Fruit fly (Drosophila melanogaster): ENCODE data around the gene CG5245.

CG5245 gene

dm6 chr3R:12443769-12444168 is 14.4 kb downstream of the CG5245 start (continued):
- TF ChIP-seq CG10267 (tag; optimal IDR thresholded peaks at IDR 0.05) (no peak), CG13894 (tag; optimal IDR thresholded peaks at IDR 0.05) (peak; percentile 30), gro (GFP tag; optimal IDR thresholded peaks at IDR 0.05) (no peak), nau (GFP tag; optimal IDR thresholded peaks at IDR 0.05) (no peak), CoRest (tag; optimal IDR thresholded peaks at IDR 0.05) (no peak), Bgb (GFP tag; IDR thresholded peaks at IDR 0.05; ENCODE audit: partially characterized antibody) (peak; percentile 20; the same call in 1 of the 2 replicates), Spps (tag; optimal IDR thresholded peaks at IDR 0.05) (no peak), ATbp (GFP tag; optimal IDR thresholded peaks at IDR 0.05) (no peak), Dip2 (GFP tag; IDR thresholded peaks at IDR 0.05) (no peak), B-H2 (GFP tag; optimal IDR thresholded peaks at IDR 0.05) (peak; percentile 49), CG31365 (tag; optimal IDR thresholded peaks at IDR 0.05) (no peak), Asciz (GFP tag; optimal IDR thresholded peaks at IDR 0.05) (no peak), esg (GFP tag; conservative IDR thresholded peaks at IDR 0.05) (no peak), slp2 (GFP tag; optimal IDR thresholded peaks at IDR 0.05) (no peak), GATAe (GFP tag; conservative IDR thresholded peaks at IDR 0.05) (0 out of 2 replicates have a peak, but pooled peaks have one; percentile 29), CG30020 (tag; optimal IDR thresholded peaks at IDR 0.05) (no peak), CG4328 (GFP tag; optimal IDR thresholded peaks at IDR 0.05) (no peak), Ets97D (GFP tag; optimal IDR thresholded peaks at IDR 0.05) (no peak), ewg (GFP tag; optimal IDR thresholded peaks at IDR 0.05) (no peak), CG13287 (GFP tag; IDR thresholded peaks at IDR 0.05; ENCODE audit: partially characterized antibody) (peak; percentile 14; the same call in 1 of the 2 replicates), CG15696 (tag; optimal IDR thresholded peaks at IDR 0.05) (no peak), Fer3 (tag; optimal IDR thresholded peaks at IDR 0.05) (no peak), toy (GFP tag; IDR thresholded peaks at IDR 0.05) (no peak), h (optimal IDR thresholded peaks at IDR 0.05) (no peak), CG7271 (tag; optimal IDR thresholded peaks at IDR 0.05) (no peak), gem (tag; optimal IDR thresholded peaks at IDR 0.05) (no peak), Elba2 (GFP tag; optimal IDR thresholded peaks at IDR 0.05) (no peak), chinmo (GFP tag; IDR thresholded peaks at IDR 0.05; ENCODE audit: partially characterized antibody) (peak; percentile 89; the same call in 3 of the 4 replicates), bsh (GFP tag; optimal IDR thresholded peaks at IDR 0.05) (no peak), exex (tag; optimal IDR thresholded peaks at IDR 0.05) (peak; percentile 95), CG4424 (GFP tag; optimal IDR thresholded peaks at IDR 0.05) (no peak), CG9727 (GFP tag; optimal IDR thresholded peaks at IDR 0.05) (no peak), pros (GFP tag; optimal IDR thresholded peaks at IDR 0.05) (no peak), CG10565 (GFP tag; optimal IDR thresholded peaks at IDR 0.05) (no peak), CG31388 (GFP tag; optimal IDR thresholded peaks at IDR 0.05) (no peak), CG3838 (GFP tag; optimal IDR thresholded peaks at IDR 0.05) (no peak), abd-A (tag; optimal IDR thresholded peaks at IDR 0.05) (peak; percentile 48), CG1602 (GFP tag; optimal IDR thresholded peaks at IDR 0.05) (no peak), NC2β (GFP tag; optimal IDR thresholded peaks at IDR 0.05) (no peak), hth (optimal IDR thresholded peaks at IDR 0.05) (no peak), Hr78 (GFP tag; optimal IDR thresholded peaks at IDR 0.05) (peak in 1 of 2 experiments; percentile 12), CG14710 (tag; optimal IDR thresholded peaks at IDR 0.05) (no peak), CG14860 (GFP tag; IDR thresholded peaks at IDR 0.05; ENCODE audit: partially characterized antibody) (no peak), CG3995 (GFP tag; optimal IDR thresholded peaks at IDR 0.05) (no peak), HLH4C (GFP tag; IDR thresholded peaks at IDR 0.05; ENCODE audit: partially characterized antibody) (0 out of 3 replicates have a peak, but pooled peaks have one; percentile 19), Dp (GFP tag; optimal IDR thresholded peaks at IDR 0.05) (no peak), kni (GFP tag; optimal IDR thresholded peaks at IDR 0.05) (no peak), CG7786 (GFP tag; optimal IDR thresholded peaks at IDR 0.05) (no peak), Pdp1 (GFP tag; optimal IDR thresholded peaks at IDR 0.05) (no peak), wdn (GFP tag; IDR thresholded peaks at IDR 0.05) (no peak)

Data from whole organism, embryonic.